Worm (Caenorhabditis elegans): ENCODE measurements around the gene C16E9.1.

C16E9.1 gene

DNA sequence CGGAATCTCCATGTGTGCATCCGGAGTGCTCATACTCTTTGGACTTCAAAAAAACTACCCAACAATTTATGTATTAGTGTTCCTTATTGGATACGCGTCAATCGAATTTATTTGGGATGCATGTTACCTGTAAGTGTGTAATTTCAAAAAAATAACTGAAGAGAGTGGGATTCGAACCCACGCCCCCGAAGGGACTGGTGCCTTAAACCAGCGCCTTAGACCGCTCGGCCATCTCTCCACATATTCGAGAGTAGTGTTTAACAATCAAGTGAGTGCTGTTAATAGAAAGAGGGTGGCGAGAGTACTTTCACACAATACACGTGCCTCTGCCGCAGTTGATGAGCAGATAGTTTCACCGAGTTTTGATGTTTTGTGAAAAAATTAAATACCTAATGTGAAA, 37.1 kb upstream of the C16E9.1 start (continued):
- peak; percentile 43 for TF ChIP-seq K12H6.12 (tag; optimal IDR thresholded peaks at IDR 0.05)
- TF ChIP-seq nfyb-1 (GFP tag; IDR thresholded peaks at IDR 0.05) = peak; percentile 82
- peak; percentile 71 for TF ChIP-seq hrde-1 (tag; optimal IDR thresholded peaks at IDR 0.05; ENCODE audit: borderline replicate concordance)
- peak; percentile 85 for TF ChIP-seq rpc-1 (optimal IDR thresholded peaks at IDR 0.05)
- peak; percentile 89 for TF ChIP-seq rpc-1 (tag; optimal IDR thresholded peaks at IDR 0.05)
- peak; percentile 85 for TF ChIP-seq pbrm-1 (GFP tag; IDR thresholded peaks at IDR 0.05)
- TF ChIP-seq repo-1 (tag; optimal IDR thresholded peaks at IDR 0.05) = peak; percentile 35
- peak; percentile 32 for TF ChIP-seq egrh-3 (GFP tag; IDR thresholded peaks at IDR 0.05)
- no peak for TF ChIP-seq atf-7 (tag; optimal IDR thresholded peaks at IDR 0.05)
- no peak for TF ChIP-seq F55B11.4 (tag; optimal IDR thresholded peaks at IDR 0.05; ENCODE audit: borderline replicate concordance, insufficient read depth)

- no peak for TF ChIP-seq rcor-1 (GFP tag; IDR thresholded peaks at IDR 0.05)
- peak; percentile 61; the same call in 1 of the 2 replicates for TF ChIP-seq cebp-1 (GFP tag; IDR thresholded peaks at IDR 0.05)
- peak; percentile 90 for TF ChIP-seq cebp-1 (tag; optimal IDR thresholded peaks at IDR 0.05)
- TF ChIP-seq attf-6 (GFP tag; IDR thresholded peaks at IDR 0.05) = no peak
Observed at ce11 chrX:6904064-6904771, 35.8 kb upstream of the C16E9.1 start, which contains the start of gene sid-5. sid-5 (plus strand) TSS chrX:6904721.

DNA sequence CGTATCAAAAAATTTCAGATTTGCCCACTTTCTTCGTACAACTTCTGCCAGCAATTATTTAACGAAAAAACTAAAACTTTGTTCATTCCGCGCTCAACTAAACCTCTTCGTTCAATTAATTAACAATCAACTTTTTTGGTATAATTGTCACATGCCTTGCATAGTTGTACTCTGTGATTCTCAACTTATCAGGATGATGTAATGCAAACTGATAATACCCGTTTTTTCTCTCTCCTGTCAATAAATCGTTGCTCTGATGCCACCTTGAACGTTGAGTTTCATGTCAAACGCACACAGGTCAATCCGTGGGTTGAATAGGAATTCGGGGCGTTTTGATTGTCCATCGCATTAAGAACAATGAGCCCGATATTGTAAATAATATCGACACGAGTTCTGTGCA, 34.4 kb upstream of the C16E9.1 start:
- no peak for TF ChIP-seq ceh-40 (GFP tag; IDR thresholded peaks at IDR 0.05)
- no peak for TF ChIP-seq Y67H2A.10 (GFP tag; conservative IDR thresholded peaks at IDR 0.05)
- TF ChIP-seq F22D6.2 (tag; optimal IDR thresholded peaks at IDR 0.05) = no peak
- TF ChIP-seq nhr-80 (tag; optimal IDR thresholded peaks at IDR 0.05) = peak; percentile 83
- TF ChIP-seq let-607 (tag; optimal IDR thresholded peaks at IDR 0.05) = no peak
- TF ChIP-seq ztf-22 (GFP tag; optimal IDR thresholded peaks at IDR 0.05) = peak; percentile 37
- TF ChIP-seq ets-4 (GFP tag; optimal IDR thresholded peaks at IDR 0.05) = peak; percentile 13
- peak; percentile 46 for TF ChIP-seq atf-7 (tag; optimal IDR thresholded peaks at IDR 0.05)
- TF ChIP-seq pha-4 (tag; optimal IDR thresholded peaks at IDR 0.05) = peak; percentile 22
- TF ChIP-seq F57C9.4 (tag; optimal IDR thresholded peaks at IDR 0.05) = no peak
- no peak for TF ChIP-seq ccch-3 (GFP tag; optimal IDR thresholded peaks at IDR 0.05)
- no peak for TF ChIP-seq dpl-1 (GFP tag; optimal IDR thresholded peaks at IDR 0.05)
- no peak for TF ChIP-seq cebp-1 (GFP tag; IDR thresholded peaks at IDR 0.05)
- TF ChIP-seq cebp-1 (tag; optimal IDR thresholded peaks at IDR 0.05) = peak; percentile 41
- no peak for TF ChIP-seq mcd-1 (GFP tag; IDR thresholded peaks at IDR 0.05)
- TF ChIP-seq unc-62 (GFP tag; optimal IDR thresholded peaks at IDR 0.05) = peak; percentile 24
- TF ChIP-seq F39B2.1 (GFP tag; IDR thresholded peaks at IDR 0.05) = no peak
- 0 out of 2 replicates have a peak, but pooled peaks have one; percentile 14 for TF ChIP-seq lir-1 (GFP tag; conservative IDR thresholded peaks at IDR 0.05)
- TF ChIP-seq lsy-27 (tag; optimal IDR thresholded peaks at IDR 0.05; ENCODE audit: borderline replicate concordance, insufficient read depth) = no peak

- no peak for TF ChIP-seq F52B5.7 (tag; optimal IDR thresholded peaks at IDR 0.05)
- TF ChIP-seq lag-1 (GFP tag; IDR thresholded peaks at IDR 0.05) = no peak
- no peak for TF ChIP-seq athp-1 (tag; optimal IDR thresholded peaks at IDR 0.05)
- TF ChIP-seq unc-130 (GFP tag; optimal IDR thresholded peaks at IDR 0.05) = no peak
- no peak for TF ChIP-seq Y67H2A.10 (GFP tag; conservative IDR thresholded peaks at IDR 0.05)
- TF ChIP-seq F37B4.10 (GFP tag; IDR thresholded peaks at IDR 0.05) = no peak
- no peak for TF ChIP-seq atf-7 (tag; optimal IDR thresholded peaks at IDR 0.05)
- no peak for TF ChIP-seq ZK185.1 (tag; optimal IDR thresholded peaks at IDR 0.05; ENCODE audit: poor library complexity, severe bottlenecking)
- no peak for TF ChIP-seq attf-5 (GFP tag; optimal IDR thresholded peaks at IDR 0.05)
- TF ChIP-seq die-1 (tag; optimal IDR thresholded peaks at IDR 0.05) = no peak
Observed at ce11 chrX:6913989-6914388, 26.0 kb upstream of the C16E9.1 start, which contains the start of gene nhx-4. nhx-4 (plus strand) TSS chrX:6914289.

Measured in whole organism, young adult.